Worm (Caenorhabditis elegans) whole organism, L4 larva: ENCODE data around the gene nas-31.

Source experiments
- aha-1 ChIP-seq: fragments of 150-350 bp; peaks from one replicate; lab custom pipeline; 2014; ENCODE audit warnings: missing biosample characterization, missing genetic modification characterization
- ama-1 ChIP-seq: fragments of 150-350 bp; optimal IDR thresholded peaks from 2 replicates; lab custom pipeline; 2014; ENCODE audit warnings: inconsistent platforms, mixed read lengths
- daf-12 ChIP-seq: fragments of 150-350 bp; optimal IDR thresholded peaks from 2 replicates; lab custom pipeline; 2014; ENCODE audit warnings: missing biosample characterization, missing genetic modification reagents, missing genetic modification characterization
- duxl-1 ChIP-seq: sonication (generic microtip); optimal IDR thresholded peaks from 2 replicates; lab custom pipeline; 2016; ENCODE audit warnings: mild to moderate bottlenecking, missing genetic modification characterization, moderate library complexity, missing compliant biosample characterization; ENCODE audit not compliant: poor library complexity
- lin-1 ChIP-seq: fragments of 200-800 bp; sonication (Bioruptor generic); IDR thresholded peaks from 2 replicates; pipeline ENCODE4 v1.3.6; 2022; ENCODE audit warnings: missing genetic modification reagents, missing genetic modification characterization, missing compliant biosample characterization
- nhr-25 ChIP-seq: sonication (generic microtip); optimal IDR thresholded peaks from 2 replicates; lab custom pipeline; 2017; ENCODE audit warnings: missing genetic modification characterization, mild to moderate bottlenecking, missing compliant biosample characterization, antibody characterized with exemption, moderate library complexity, borderline replicate concordance; ENCODE audit not compliant: insufficient read depth
- pqm-1 ChIP-seq: sonication (generic microtip); optimal IDR thresholded peaks from 2 replicates; lab custom pipeline; 2017; ENCODE audit warnings: missing biosample characterization, missing genetic modification characterization
- tag-97 ChIP-seq: fragments of 200-800 bp; sonication (Bioruptor generic); IDR thresholded peaks from 2 replicates; pipeline ENCODE4 v1.3.6; 2022; ENCODE audit warnings: missing genetic modification characterization, missing compliant biosample characterization
- unc-39 ChIP-seq: sonication (generic microtip); optimal IDR thresholded peaks from 2 replicates; lab custom pipeline; 2017; ENCODE audit warnings: missing biosample characterization, missing genetic modification characterization

DNA sequence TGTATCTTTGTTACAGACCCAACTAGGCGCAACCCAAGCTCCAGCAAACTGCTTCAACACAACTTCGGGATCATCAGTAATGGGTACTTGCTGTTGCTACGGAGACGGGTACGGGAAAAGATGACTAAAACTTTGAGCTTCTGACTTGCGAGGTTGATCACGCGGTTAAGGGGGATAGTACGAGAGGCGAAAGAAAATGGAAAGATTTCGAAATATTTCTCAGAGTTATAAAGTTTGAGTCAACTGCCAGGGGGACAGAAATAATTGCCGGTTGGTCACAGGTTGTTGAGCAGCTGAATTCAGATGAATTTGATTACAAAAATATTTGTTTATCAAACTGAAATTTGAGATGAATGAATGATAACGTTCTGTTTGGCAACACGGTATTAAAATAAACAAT, 4.0 kb upstream of the nas-31 start:
- TF ChIP-seq duxl-1 (no peak), tag-97 (GFP tag; lab: Robert Waterston, UW) (no peak), unc-39 (tag; lab: Kevin White, UChicago) (no peak), nhr-25 (no peak), daf-12 (tag; lab: Kevin White, UChicago) (no peak), pqm-1 (tag; lab: Kevin White, UChicago) (no peak), ama-1 (lab: Kevin White, UChicago) (no peak), lin-1 (GFP tag; lab: Robert Waterston, UW) (no peak), aha-1 (tag; lab: Kevin White, UChicago) (no peak)
